Worm (Caenorhabditis elegans): ENCODE measurements around the gene fbxc-34.

DNA sequence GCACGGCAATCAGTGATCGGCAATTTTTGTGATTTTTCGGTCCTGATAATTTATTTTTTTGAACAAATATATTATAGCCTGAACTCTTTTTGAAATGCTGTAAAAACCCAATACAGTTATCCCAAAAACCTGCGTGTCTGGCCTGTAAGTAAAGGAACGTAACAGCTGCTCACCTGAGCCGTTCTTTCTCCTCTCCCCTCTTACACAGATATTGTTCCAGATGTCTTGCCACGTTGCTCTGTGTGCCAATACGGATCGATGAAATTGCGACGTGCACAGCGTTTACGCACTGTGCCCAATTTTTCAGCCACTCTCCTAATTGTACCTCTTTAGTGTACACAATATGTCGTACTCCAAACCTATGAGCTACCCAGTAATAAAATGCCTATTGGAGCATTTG, 27.6 kb downstream of the fbxc-34 start, which contains the start of gene sdz-4:
- TF ChIP-seq ceh-36 (tag; optimal IDR thresholded peaks at IDR 0.05) (no peak), tbx-37 (GFP tag; conservative IDR thresholded peaks at IDR 0.05) (no peak), ama-1 (optimal IDR thresholded peaks at IDR 0.05) (no peak), tra-4 (tag; optimal IDR thresholded peaks at IDR 0.05) (no peak), aly-1 (tag; optimal IDR thresholded peaks at IDR 0.05) (no peak), flt-1 (GFP tag; IDR thresholded peaks at IDR 0.05) (no peak), ets-7 (tag; optimal IDR thresholded peaks at IDR 0.05) (no peak)
